Worm (Caenorhabditis elegans) whole organism, L4 larva: ENCODE measurements around the gene cpt-5.

Source experiments
- D1046.2 ChIP-seq: fragments of 200-800 bp; sonication (Bioruptor generic); IDR thresholded peaks from 2 replicates; pipeline ENCODE4 v1.3.6; 2022; ENCODE audit warnings: missing genetic modification characterization, missing compliant biosample characterization
- F10B5.3 ChIP-seq: sonication (generic microtip); optimal IDR thresholded peaks from 2 replicates; lab custom pipeline; 2016; ENCODE audit warnings: mild to moderate bottlenecking, missing genetic modification characterization, missing compliant biosample characterization
- T20F7.1 ChIP-seq: fragments of 200-800 bp; sonication (Bioruptor generic); optimal IDR thresholded peaks from 2 replicates; lab custom pipeline; 2018; ENCODE audit warnings: mild to moderate bottlenecking, missing genetic modification characterization, missing compliant biosample characterization
- Y48G9A.11 ChIP-seq: fragments of 200-800 bp; sonication (Bioruptor generic); IDR thresholded peaks from 2 replicates; pipeline ENCODE4 v1.3.6; 2022; ENCODE audit warnings: missing genetic modification reagents, missing genetic modification characterization, missing compliant biosample characterization
- aha-1 ChIP-seq: fragments of 150-350 bp; peaks from one replicate; lab custom pipeline; 2014; ENCODE audit warnings: missing biosample characterization, missing genetic modification characterization
- ceh-28 ChIP-seq: fragments of 150-350 bp; optimal IDR thresholded peaks from 2 replicates; lab custom pipeline; 2014; ENCODE audit warnings: missing biosample characterization, missing genetic modification reagents, missing genetic modification characterization
- ceh-62 ChIP-seq: sonication (generic microtip); optimal IDR thresholded peaks from 2 replicates; lab custom pipeline; 2017; ENCODE audit warnings: missing biosample characterization, missing genetic modification characterization
- daf-16 ChIP-seq, 3 experiments: sonication (generic microtip); optimal IDR thresholded peaks; 2 replicates each; lab custom pipeline; 2016 to 2017; ENCODE audit warnings: missing genetic modification characterization in 3 of 3, missing genetic modification reagents in 3 of 3, mild to moderate bottlenecking in 2 of 3, missing compliant biosample characterization in 2 of 3, missing biosample characterization in 1 of 3, moderate library complexity in 1 of 3
- dmd-6 ChIP-seq: fragments of 200-800 bp; sonication (Bioruptor generic); IDR thresholded peaks from 2 replicates; pipeline ENCODE4 v1.3.6; 2022; ENCODE audit warnings: missing genetic modification reagents, missing genetic modification characterization, missing compliant biosample characterization
- dpl-1 ChIP-seq: fragments of 150-350 bp; optimal IDR thresholded peaks from 2 replicates; lab custom pipeline; 2014; ENCODE audit warnings: missing biosample characterization, missing genetic modification reagents, missing genetic modification characterization
- duxl-1 ChIP-seq: sonication (generic microtip); optimal IDR thresholded peaks from 2 replicates; lab custom pipeline; 2016; ENCODE audit warnings: mild to moderate bottlenecking, missing genetic modification characterization, moderate library complexity, missing compliant biosample characterization; ENCODE audit not compliant: poor library complexity
- dve-1 ChIP-seq: sonication (generic microtip); optimal IDR thresholded peaks from 2 replicates; lab custom pipeline; 2017; ENCODE audit warnings: antibody characterized with exemption, mild to moderate bottlenecking, missing genetic modification characterization, missing compliant biosample characterization; ENCODE audit not compliant: insufficient read depth
- egl-43 ChIP-seq: fragments of 200-800 bp; sonication (Bioruptor generic); IDR thresholded peaks from 2 replicates; pipeline ENCODE4 v1.3.6; 2022; ENCODE audit warnings: missing genetic modification reagents, missing genetic modification characterization, missing compliant biosample characterization
- fkh-10 ChIP-seq: fragments of 150-350 bp; optimal IDR thresholded peaks from 2 replicates; lab custom pipeline; 2014; ENCODE audit warnings: missing biosample characterization, missing genetic modification reagents, missing genetic modification characterization
- hif-1 ChIP-seq, 2 experiments: sonication (generic microtip); optimal IDR thresholded peaks; 2 replicates each; lab custom pipeline; 2016 to 2017; ENCODE audit warnings: missing compliant biosample characterization in 2 of 2, missing genetic modification characterization in 2 of 2, missing genetic modification reagents in 2 of 2, missing genotype in 2 of 2, mild to moderate bottlenecking in 1 of 2
- hlh-11 ChIP-seq: fragments of 200-800 bp; sonication (Bioruptor generic); optimal IDR thresholded peaks from 2 replicates; lab custom pipeline; 2018; ENCODE audit warnings: mild to moderate bottlenecking, missing genetic modification characterization, missing compliant biosample characterization
- hlh-30 ChIP-seq: sonication (generic microtip); optimal IDR thresholded peaks from 2 replicates; lab custom pipeline; 2017; ENCODE audit warnings: antibody characterized with exemption, mild to moderate bottlenecking, missing genetic modification characterization, missing compliant biosample characterization; ENCODE audit not compliant: insufficient read depth
- lin-1 ChIP-seq: fragments of 200-800 bp; sonication (Bioruptor generic); IDR thresholded peaks from 2 replicates; pipeline ENCODE4 v1.3.6; 2022; ENCODE audit warnings: missing genetic modification reagents, missing genetic modification characterization, missing compliant biosample characterization
- lin-15B ChIP-seq: fragments of 150-350 bp; sonication (generic microtip); optimal IDR thresholded peaks from 3 replicates; lab custom pipeline; 2014; ENCODE audit warnings: missing biosample characterization, missing genetic modification characterization
- lin-29 ChIP-seq: fragments of 200-800 bp; sonication (Bioruptor generic); IDR thresholded peaks from 2 replicates; pipeline ENCODE4 v1.3.6; 2022; ENCODE audit warnings: missing genetic modification reagents, missing genetic modification characterization, missing compliant biosample characterization
- madf-5 ChIP-seq, 2 experiments: fragments of 200-800 bp; sonication (Bioruptor generic); IDR thresholded peaks; 2 replicates each; pipeline ENCODE4 v1.3.6; 2022; ENCODE audit warnings: missing compliant biosample characterization in 2 of 2, missing genetic modification characterization in 2 of 2
- madf-9 ChIP-seq: fragments of 200-800 bp; sonication (Bioruptor generic); conservative IDR thresholded peaks from 2 replicates; pipeline ENCODE4 v1.3.6; 2022; ENCODE audit warnings: missing genetic modification reagents, missing genetic modification characterization, missing compliant biosample characterization
- mdl-1 ChIP-seq, 2 experiments: fragments of 150-350 bp in 1 of 2; sonication (generic microtip) in 1 of 2; optimal IDR thresholded peaks; 2 replicates each; lab custom pipeline; 2014 to 2017; ENCODE audit warnings: missing biosample characterization in 2 of 2, missing genetic modification characterization in 2 of 2
- mep-1 ChIP-seq: fragments of 150-350 bp; sonication (generic microtip); optimal IDR thresholded peaks from 3 replicates; lab custom pipeline; 2014; ENCODE audit warnings: missing biosample characterization, missing genetic modification characterization
- mes-2 ChIP-seq: sonication (generic microtip); optimal IDR thresholded peaks from 2 replicates; lab custom pipeline; 2016; ENCODE audit warnings: missing genotype, mild to moderate bottlenecking, missing genetic modification characterization, missing compliant biosample characterization; ENCODE audit not compliant: poor library complexity, severe bottlenecking
- mxl-2 ChIP-seq: fragments of 200-800 bp; sonication (Bioruptor generic); conservative IDR thresholded peaks from 2 replicates; pipeline ENCODE4 v1.3.6; 2022; ENCODE audit warnings: missing genetic modification reagents, missing genetic modification characterization, missing compliant biosample characterization
- mxl-3 ChIP-seq: fragments of 200-800 bp; sonication (Bioruptor generic); optimal IDR thresholded peaks from 2 replicates; lab custom pipeline; 2018; ENCODE audit warnings: mild to moderate bottlenecking, missing genetic modification characterization, missing compliant biosample characterization
- nhr-10 ChIP-seq: fragments of 150-350 bp; optimal IDR thresholded peaks from 2 replicates; lab custom pipeline; 2014; ENCODE audit warnings: missing biosample characterization, missing genetic modification characterization
- nhr-102 ChIP-seq: sonication (generic microtip); optimal IDR thresholded peaks from 2 replicates; lab custom pipeline; 2016; ENCODE audit warnings: mild to moderate bottlenecking, missing genetic modification characterization, moderate library complexity, missing compliant biosample characterization
- nhr-28 ChIP-seq: fragments of 150-350 bp; optimal IDR thresholded peaks from 2 replicates; lab custom pipeline; 2014; ENCODE audit warnings: missing biosample characterization, missing genetic modification characterization
- nhr-42 ChIP-seq: fragments of 200-800 bp; sonication (Bioruptor generic); IDR thresholded peaks from 2 replicates; pipeline ENCODE4 v1.3.6; 2022; ENCODE audit warnings: missing genetic modification characterization, missing compliant biosample characterization
- nhr-6 ChIP-seq: fragments of 150-350 bp; optimal IDR thresholded peaks from 2 replicates; lab custom pipeline; 2014; ENCODE audit warnings: missing biosample characterization, missing genetic modification characterization
- pha-4 ChIP-seq, 2 experiments: fragments of 150-350 bp in 1 of 2; fragments of 200-800 bp in 1 of 2; sonication (Bioruptor generic) in 1 of 2; IDR thresholded peaks in 1 of 2; optimal IDR thresholded peaks in 1 of 2; 2 replicates each; pipeline versions ENCODE4 v1.3.6 to Lab custom; 2014 to 2022; ENCODE audit warnings: missing genetic modification characterization in 2 of 2, missing genetic modification reagents in 2 of 2, missing biosample characterization in 1 of 2, missing compliant biosample characterization in 1 of 2
- php-3 ChIP-seq: fragments of 200-800 bp; sonication (Bioruptor generic); IDR thresholded peaks from 2 replicates; pipeline ENCODE4 v1.3.6; 2022; ENCODE audit warnings: missing genetic modification reagents, missing genetic modification characterization, missing compliant biosample characterization
- saeg-2 ChIP-seq: fragments of 200-800 bp; sonication (Bioruptor generic); IDR thresholded peaks from 2 replicates; pipeline ENCODE4 v1.3.6; 2022; ENCODE audit warnings: missing genetic modification reagents, missing genetic modification characterization, missing compliant biosample characterization
- snpc-1.2 ChIP-seq: fragments of 200-800 bp; sonication (Bioruptor generic); IDR thresholded peaks from 2 replicates; pipeline ENCODE4 v1.3.6; 2022; ENCODE audit warnings: missing genetic modification reagents, missing genetic modification characterization, missing compliant biosample characterization
- spr-3 ChIP-seq: fragments of 200-800 bp; sonication (Bioruptor generic); optimal IDR thresholded peaks from 2 replicates; lab custom pipeline; 2018; ENCODE audit warnings: mild to moderate bottlenecking, missing genetic modification characterization, missing compliant biosample characterization
- tag-97 ChIP-seq: fragments of 200-800 bp; sonication (Bioruptor generic); IDR thresholded peaks from 2 replicates; pipeline ENCODE4 v1.3.6; 2022; ENCODE audit warnings: missing genetic modification characterization, missing compliant biosample characterization
- unc-39 ChIP-seq: sonication (generic microtip); optimal IDR thresholded peaks from 2 replicates; lab custom pipeline; 2017; ENCODE audit warnings: missing biosample characterization, missing genetic modification characterization
- unc-62 ChIP-seq, 3 experiments: fragments of 150-350 bp in 1 of 3; sonication (generic microtip); optimal IDR thresholded peaks in 2 of 3; peaks in 1 of 3; 1 replicate in 1 of 3; 2 replicates in 2 of 3; lab custom pipeline; 2014 to 2017; ENCODE audit warnings: missing biosample characterization in 3 of 3, missing genetic modification characterization in 3 of 3, missing genetic modification reagents in 3 of 3, missing genotype in 1 of 3
- zfp-2 ChIP-seq: sonication (generic microtip); optimal IDR thresholded peaks from 2 replicates; lab custom pipeline; 2016; ENCODE audit warnings: mild to moderate bottlenecking, missing genetic modification characterization, missing compliant biosample characterization

The cpt-5 gene

DNA sequence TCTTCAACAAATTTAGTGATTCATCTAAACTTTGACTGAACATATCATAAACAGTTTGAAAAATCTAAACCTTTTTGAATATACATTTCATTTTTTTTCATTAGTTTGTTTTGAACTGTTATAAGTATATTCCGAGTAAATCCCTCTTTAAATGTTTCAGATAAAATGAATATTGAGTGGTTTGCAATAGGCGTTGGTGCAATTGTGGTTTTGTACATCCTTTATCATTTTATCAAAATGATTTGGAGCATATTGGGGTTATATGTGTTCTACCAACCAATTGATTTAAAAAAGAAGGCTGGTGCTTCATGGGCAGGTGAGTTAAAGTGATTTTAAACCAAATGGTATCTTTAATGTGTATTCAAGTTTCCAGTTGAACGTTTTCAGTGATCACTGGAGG, 31.5 kb downstream of the cpt-5 start, which contains the start of gene stdh-3:
TSS of gene stdh-3 (plus strand) at position 166 of the 400 bp plus-strand sequence.
- TF ChIP-seq unc-62 (GFP tag; optimal IDR thresholded peaks at IDR 0.05 in 1 of 2; lab: Kevin White, UChicago) (peak in 1 of 2 experiments; percentile 93), unc-62 (tag; optimal IDR thresholded peaks at IDR 0.05; lab: Kevin White, UChicago) (no peak), hif-1 (tag; optimal IDR thresholded peaks at IDR 0.05; lab: Kevin White, UChicago) (no peak)
- TF ChIP-seq, all 104 proteins: peak for 1

DNA sequence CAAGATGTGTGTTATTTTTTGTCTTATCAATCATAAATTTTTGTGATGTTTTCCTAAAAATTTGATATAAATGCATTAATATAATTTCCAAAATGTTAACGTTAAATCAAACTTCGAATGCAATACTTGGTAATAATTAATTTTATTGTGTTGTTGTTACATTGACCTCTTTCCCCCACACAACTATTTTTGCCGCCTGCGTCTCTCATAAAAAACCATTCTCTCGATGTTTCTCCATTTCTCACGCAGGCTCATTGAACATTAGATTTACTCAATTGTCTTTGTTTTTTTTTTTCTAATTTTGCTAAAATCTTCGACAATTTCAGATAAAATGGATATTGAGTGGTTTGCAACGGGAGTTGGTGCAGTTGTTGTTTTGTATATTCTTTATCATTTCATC, 33.2 kb downstream of the cpt-5 start, which contains the start of gene stdh-1:
TSS of gene stdh-1 (plus strand) at position 327 of the 400 bp plus-strand sequence.
- TF ChIP-seq daf-16 (GFP tag; optimal IDR thresholded peaks at IDR 0.05; lab: Kevin White, UChicago) = no peak
- peak; percentile 76 for TF ChIP-seq daf-16 (tag; optimal IDR thresholded peaks at IDR 0.05; lab: Kevin White, UChicago)
- TF ChIP-seq hif-1 (tag; optimal IDR thresholded peaks at IDR 0.05; lab: Kevin White, UChicago) = peak in 1 of 2 experiments; percentile 30
- TF ChIP-seq nhr-28 (tag; lab: Kevin White, UChicago) = peak; percentile 24
- TF ChIP-seq php-3 (GFP tag; lab: Robert Waterston, UW) = peak; percentile 47; the same call in 1 of the 2 replicates
- peak; percentile 20 for TF ChIP-seq aha-1
- TF ChIP-seq dve-1 (tag; lab: Kevin White, UChicago) = peak; percentile 8
- TF ChIP-seq hlh-11 = peak; percentile 22
- TF ChIP-seq Y48G9A.11 (GFP tag; lab: Robert Waterston, UW) = no peak
- TF ChIP-seq nhr-6 (tag; lab: Kevin White, UChicago) = peak; percentile 9
- no peak for TF ChIP-seq zfp-2 (tag; lab: Kevin White, UChicago)
- no peak for TF ChIP-seq unc-39 (tag; lab: Kevin White, UChicago)

DNA sequence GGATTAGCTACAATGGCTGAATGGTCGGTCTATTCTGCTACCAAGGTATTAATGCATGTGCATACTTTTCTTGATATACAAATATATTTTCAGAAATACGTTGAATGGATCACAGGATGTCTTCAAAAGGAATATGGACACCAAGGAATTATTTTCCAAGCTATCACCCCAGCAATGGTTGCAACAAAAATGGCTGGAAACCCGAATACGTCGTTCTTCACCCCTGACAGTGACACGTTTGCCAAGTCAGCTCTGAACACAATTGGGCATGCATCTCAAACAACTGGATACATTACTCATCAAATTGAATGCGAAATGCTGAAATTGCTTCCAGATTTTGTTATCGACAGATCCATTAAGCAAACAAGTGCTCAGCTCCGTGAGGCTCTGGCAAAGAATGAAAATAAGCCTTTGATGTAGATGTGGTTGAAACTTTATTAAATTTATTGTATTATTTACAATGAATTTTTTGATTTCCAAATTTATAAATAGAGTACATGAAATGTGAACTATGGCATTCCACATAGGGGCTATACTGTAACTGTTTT, 34.6 kb downstream of the cpt-5 start:
- TF ChIP-seq pha-4 (GFP tag; IDR thresholded peaks at IDR 0.05; lab: Robert Waterston, UW) (peak; percentile 37), pha-4 (tag; optimal IDR thresholded peaks at IDR 0.05; lab: Kevin White, UChicago) (no peak), nhr-10 (tag; lab: Kevin White, UChicago) (peak; percentile 51), lin-15B (tag; lab: Kevin White, UChicago) (peak; percentile 27), unc-39 (tag; lab: Kevin White, UChicago) (no peak), dmd-6 (GFP tag; lab: Robert Waterston, UW) (peak; percentile 56), mdl-1 (tag; optimal IDR thresholded peaks at IDR 0.05; lab: Kevin White, UChicago) (peak in 1 of 2 experiments; percentile 22), ceh-28 (tag; lab: Kevin White, UChicago) (no peak), ceh-62 (tag; lab: Kevin White, UChicago) (no peak), fkh-10 (GFP tag; lab: Kevin White, UChicago) (no peak), dve-1 (tag; lab: Kevin White, UChicago) (peak; percentile 28), mes-2 (tag; lab: Kevin White, UChicago) (peak; percentile 52), D1046.2 (GFP tag; lab: Robert Waterston, UW) (peak; percentile 79; the same call in 1 of the 2 replicates), php-3 (GFP tag; lab: Robert Waterston, UW) (no peak), hlh-11 (peak; percentile 70), duxl-1 (peak; percentile 65), madf-5 (GFP tag; IDR thresholded peaks at IDR 0.05; lab: Robert Waterston, UW) (0 out of 4 replicates have a peak, but pooled peaks of 1 of the 2 experiments have one; percentile 52), daf-16 (GFP tag; optimal IDR thresholded peaks at IDR 0.05; lab: Kevin White, UChicago) (peak in 1 of 2 experiments; percentile 1), daf-16 (tag; optimal IDR thresholded peaks at IDR 0.05; lab: Kevin White, UChicago) (peak; percentile 18), lin-1 (GFP tag; lab: Robert Waterston, UW) (peak; percentile 51; the same call in 1 of the 2 replicates), snpc-1.2 (GFP tag; lab: Robert Waterston, UW) (peak; percentile 27; the same call in 1 of the 2 replicates), tag-97 (GFP tag; lab: Robert Waterston, UW) (no peak), F10B5.3 (no peak), mxl-2 (GFP tag; lab: Robert Waterston, UW) (no peak), dpl-1 (GFP tag; lab: Kevin White, UChicago) (no peak), mxl-3 (peak; percentile 45), nhr-28 (tag; lab: Kevin White, UChicago) (peak; percentile 48), aha-1 (peak; percentile 91), hlh-30 (tag; lab: Kevin White, UChicago) (peak; percentile 4), saeg-2 (GFP tag; lab: Robert Waterston, UW) (no peak), madf-9 (GFP tag; lab: Robert Waterston, UW) (peak; percentile 34; the same call in 1 of the 2 replicates), mep-1 (tag; lab: Kevin White, UChicago) (peak; percentile 94), nhr-102 (tag; lab: Kevin White, UChicago) (peak; percentile 70), nhr-42 (GFP tag; lab: Robert Waterston, UW) (peak; percentile 27; the same call in 1 of the 2 replicates), T20F7.1 (GFP tag; lab: Kevin White, UChicago) (peak; percentile 75), egl-43 (GFP tag; lab: Robert Waterston, UW) (peak; percentile 73), lin-29 (GFP tag; lab: Robert Waterston, UW) (no peak), spr-3 (peak; percentile 32)
